Fruit fly (Drosophila melanogaster) whole organism, pupa: ENCODE data around the gene Gnmt.

ENCODE experiments used
- CG10348 ChIP-seq: fragments of 200-800 bp; sonication (Bioruptor generic); IDR thresholded peaks from 2 replicates; pipeline ENCODE4 v1.3.6; 2022; ENCODE audit warnings: missing biosample characterization, missing genetic modification characterization
- CG12605 ChIP-seq: fragments of 200-800 bp; sonication (Bioruptor generic); IDR thresholded peaks from 2 replicates; pipeline ENCODE4 v1.3.6; 2022; ENCODE audit warnings: missing biosample characterization, missing genetic modification characterization
- CG13204 ChIP-seq: fragments of 200-800 bp; sonication (Bioruptor generic); optimal IDR thresholded peaks from 2 replicates; lab custom pipeline; 2018; ENCODE audit warnings: missing biosample characterization, mild to moderate bottlenecking, missing genetic modification characterization, moderate library complexity
- CG14655 ChIP-seq: fragments of 200-800 bp; sonication (Bioruptor generic); optimal IDR thresholded peaks from 3 replicates; lab custom pipeline; 2017; ENCODE audit warnings: mild to moderate bottlenecking, missing biosample characterization, missing genetic modification reagents, missing genetic modification characterization
- CG15710 ChIP-seq: fragments of 200-800 bp; sonication (Bioruptor generic); optimal IDR thresholded peaks from 2 replicates; lab custom pipeline; 2018; ENCODE audit warnings: missing biosample characterization, mild to moderate bottlenecking, missing genetic modification characterization, moderate library complexity
- CG17806 ChIP-seq: fragments of 200-800 bp; sonication (Bioruptor generic); optimal IDR thresholded peaks from 2 replicates; lab custom pipeline; 2018; ENCODE audit warnings: missing biosample characterization, mild to moderate bottlenecking, missing genetic modification characterization, moderate library complexity
- CG32121 ChIP-seq: fragments of 200-800 bp; sonication (Bioruptor generic); IDR thresholded peaks from 2 replicates; pipeline ENCODE4 v1.3.6; 2022; ENCODE audit warnings: missing biosample characterization, missing genetic modification characterization
- CG34367 ChIP-seq: fragments of 200-800 bp; sonication (Bioruptor generic); optimal IDR thresholded peaks from 2 replicates; lab custom pipeline; 2018; ENCODE audit warnings: missing biosample characterization, mild to moderate bottlenecking, missing genetic modification characterization
- CG4496 ChIP-seq: fragments of 200-800 bp; sonication (Bioruptor generic); IDR thresholded peaks from 3 replicates; pipeline ENCODE4 v1.3.6; 2022; ENCODE audit warnings: missing biosample characterization, missing genetic modification characterization
- CG8159 ChIP-seq: fragments of 200-800 bp; sonication (Bioruptor generic); optimal IDR thresholded peaks from 3 replicates; lab custom pipeline; 2018; ENCODE audit warnings: missing biosample characterization, mild to moderate bottlenecking, missing genetic modification characterization, moderate library complexity
- CG8301 ChIP-seq: fragments of 200-800 bp; sonication (Bioruptor generic); optimal IDR thresholded peaks from 2 replicates; lab custom pipeline; 2018; ENCODE audit warnings: missing biosample characterization, mild to moderate bottlenecking, missing genetic modification characterization
- CG9948 ChIP-seq: fragments of 200-800 bp; sonication (Bioruptor generic); optimal IDR thresholded peaks from 2 replicates; lab custom pipeline; 2018; ENCODE audit warnings: missing biosample characterization, mild to moderate bottlenecking, missing genetic modification characterization, moderate library complexity
- D1 ChIP-seq: fragments of 200-800 bp; sonication (Bioruptor generic); optimal IDR thresholded peaks from 2 replicates; lab custom pipeline; 2018; ENCODE audit warnings: missing biosample characterization, mild to moderate bottlenecking, missing genetic modification characterization, moderate library complexity
- EcR ChIP-seq: fragments of 200-800 bp; sonication (Bioruptor generic); optimal IDR thresholded peaks from 3 replicates; lab custom pipeline; 2019; ENCODE audit warnings: missing biosample characterization, missing genetic modification characterization, mild to moderate bottlenecking, moderate library complexity, missing genetic modification reagents
- Ets98B ChIP-seq: fragments of 200-800 bp; sonication (Bioruptor generic); IDR thresholded peaks from 2 replicates; pipeline ENCODE4 v1.3.6; 2022; ENCODE audit warnings: missing biosample characterization, missing genetic modification characterization
- Pif1A ChIP-seq: fragments of 200-800 bp; sonication (Bioruptor generic); optimal IDR thresholded peaks from 3 replicates; lab custom pipeline; 2016; ENCODE audit warnings: missing biosample characterization, missing genetic modification characterization
- Pif1B ChIP-seq: fragments of 200-800 bp; sonication (Bioruptor generic); optimal IDR thresholded peaks from 3 replicates; lab custom pipeline; 2016; ENCODE audit warnings: missing biosample characterization, missing genetic modification characterization
- Snoo ChIP-seq: fragments of 200-800 bp; sonication (Bioruptor generic); optimal IDR thresholded peaks from 3 replicates; lab custom pipeline; 2017; ENCODE audit warnings: missing biosample characterization, mild to moderate bottlenecking, missing genetic modification characterization, inconsistent platforms
- fd96Ca ChIP-seq: fragments of 200-800 bp; sonication (Bioruptor generic); IDR thresholded peaks from 3 replicates; pipeline ENCODE4 v1.3.6; 2022; ENCODE audit warnings: missing biosample characterization, missing genetic modification characterization
- gl ChIP-seq: fragments of 200-800 bp; sonication (Bioruptor generic); optimal IDR thresholded peaks from 2 replicates; lab custom pipeline; 2018; ENCODE audit warnings: missing biosample characterization, mild to moderate bottlenecking, missing genetic modification characterization
- rn ChIP-seq: fragments of 200-800 bp; sonication (Bioruptor generic); IDR thresholded peaks from 2 replicates; pipeline ENCODE4 v1.3.6; 2022; ENCODE audit warnings: missing biosample characterization, missing genetic modification characterization

Gnmt gene

dm6 chr3R:12715253-12715652, 40.8 kb downstream of the Gnmt start:
- TF ChIP-seq CG4496 (GFP tag; lab: Robert Waterston, UW) (0 out of 3 replicates have a peak, but pooled peaks have one; percentile 13), Pif1B (GFP tag; lab: Kevin White, UChicago) (no peak), EcR (GFP tag; lab: Kevin White, UChicago) (no peak), Snoo (tag; lab: Kevin White, UChicago) (no peak), CG14655 (GFP tag; lab: Kevin White, UChicago) (no peak)

- no peak for TF ChIP-seq D1 (tag; lab: Kevin White, UChicago)
- TF ChIP-seq CG4496 (GFP tag; lab: Robert Waterston, UW) = no peak
- TF ChIP-seq CG12605 (GFP tag; lab: Robert Waterston, UW) = no peak
- no peak for TF ChIP-seq gl (tag; lab: Kevin White, UChicago)
- TF ChIP-seq CG13204 (GFP tag; lab: Kevin White, UChicago) = no peak
- no peak for TF ChIP-seq CG34367
- no peak for TF ChIP-seq fd96Ca (GFP tag; lab: Robert Waterston, UW)
- TF ChIP-seq CG9948 = no peak
- TF ChIP-seq Pif1B (GFP tag; lab: Kevin White, UChicago) = no peak
- no peak for TF ChIP-seq CG17806
- no peak for TF ChIP-seq CG14655 (GFP tag; lab: Kevin White, UChicago)
- TF ChIP-seq CG8159 (tag; lab: Kevin White, UChicago) = no peak
- no peak for TF ChIP-seq Ets98B
- no peak for TF ChIP-seq EcR (GFP tag; lab: Kevin White, UChicago)
- TF ChIP-seq CG32121 (GFP tag; lab: Robert Waterston, UW) = no peak
These were observed 41.8 kb downstream of the Gnmt start for dm6 chr3R:12716251-12716650.

dm6 chr3R:12716894-12717293, 42.5 kb downstream of the Gnmt start:
- TF ChIP-seq CG34367 = peak; percentile 47
- TF ChIP-seq D1 (tag; lab: Kevin White, UChicago) = no peak
- peak; percentile 30; the same call in 1 of the 2 replicates for TF ChIP-seq CG32121 (GFP tag; lab: Robert Waterston, UW)
- TF ChIP-seq CG17806 = peak; percentile 27
- TF ChIP-seq CG8301 (tag; lab: Kevin White, UChicago) = no peak
- no peak for TF ChIP-seq Pif1B (GFP tag; lab: Kevin White, UChicago)
- peak; percentile 36 for TF ChIP-seq Snoo (tag; lab: Kevin White, UChicago)
- peak; percentile 40; the same call in 2 of the 3 replicates for TF ChIP-seq fd96Ca (GFP tag; lab: Robert Waterston, UW)
- TF ChIP-seq EcR (GFP tag; lab: Kevin White, UChicago) = peak; percentile 84
- peak; percentile 34; the same call in 1 of the 2 replicates for TF ChIP-seq Ets98B
- TF ChIP-seq rn = no peak
- peak; percentile 88 for TF ChIP-seq gl (tag; lab: Kevin White, UChicago)
- TF ChIP-seq CG4496 (GFP tag; lab: Robert Waterston, UW) = peak; percentile 48; the same call in 2 of the 3 replicates
- TF ChIP-seq CG13204 (GFP tag; lab: Kevin White, UChicago) = peak; percentile 72
- no peak for TF ChIP-seq CG14655 (GFP tag; lab: Kevin White, UChicago)
- TF ChIP-seq Pif1A (GFP tag; lab: Kevin White, UChicago) = no peak
- no peak for TF ChIP-seq CG9948
- peak; percentile 30 for TF ChIP-seq CG15710
- peak; percentile 44 for TF ChIP-seq CG8159 (tag; lab: Kevin White, UChicago)
- no peak for TF ChIP-seq CG10348
- peak; percentile 60; the same call in 1 of the 2 replicates for TF ChIP-seq CG12605 (GFP tag; lab: Robert Waterston, UW)

dm6 chr3R:12717588-12718535, 43.5 kb downstream of the Gnmt start:
- TF ChIP-seq CG14655 (GFP tag; lab: Kevin White, UChicago) (peak; percentile 57), Ets98B (peak; percentile 61), CG13204 (GFP tag; lab: Kevin White, UChicago) (no peak), CG32121 (GFP tag; lab: Robert Waterston, UW) (no peak; the same call in 1 of the 2 replicates), D1 (tag; lab: Kevin White, UChicago) (no peak), CG15710 (no peak), CG8301 (tag; lab: Kevin White, UChicago) (peak; percentile 33), CG9948 (no peak), Pif1A (GFP tag; lab: Kevin White, UChicago) (peak; percentile 38), CG4496 (GFP tag; lab: Robert Waterston, UW) (peak; percentile 61), gl (tag; lab: Kevin White, UChicago) (peak; percentile 0), CG8159 (tag; lab: Kevin White, UChicago) (peak; percentile 26), CG10348 (no peak), Snoo (tag; lab: Kevin White, UChicago) (no peak), rn (0 out of 2 replicates have a peak, but pooled peaks have one; percentile 15), EcR (GFP tag; lab: Kevin White, UChicago) (no peak), Pif1B (GFP tag; lab: Kevin White, UChicago) (no peak), CG12605 (GFP tag; lab: Robert Waterston, UW) (0 out of 2 replicates have a peak, but pooled peaks have one; percentile 20), CG17806 (peak; percentile 24), fd96Ca (GFP tag; lab: Robert Waterston, UW) (peak; percentile 36; the same call in 1 of the 3 replicates), CG34367 (no peak)

dm6 chr3R:12718536-12719033, 44.2 kb downstream of the Gnmt start:
- 0 out of 2 replicates have a peak, but pooled peaks have one; percentile 2 for TF ChIP-seq Ets98B
- 0 out of 2 replicates have a peak, but pooled peaks have one; percentile 4 for TF ChIP-seq CG12605 (GFP tag; lab: Robert Waterston, UW)
- TF ChIP-seq rn = no peak
